In the genomic region with DNA sequence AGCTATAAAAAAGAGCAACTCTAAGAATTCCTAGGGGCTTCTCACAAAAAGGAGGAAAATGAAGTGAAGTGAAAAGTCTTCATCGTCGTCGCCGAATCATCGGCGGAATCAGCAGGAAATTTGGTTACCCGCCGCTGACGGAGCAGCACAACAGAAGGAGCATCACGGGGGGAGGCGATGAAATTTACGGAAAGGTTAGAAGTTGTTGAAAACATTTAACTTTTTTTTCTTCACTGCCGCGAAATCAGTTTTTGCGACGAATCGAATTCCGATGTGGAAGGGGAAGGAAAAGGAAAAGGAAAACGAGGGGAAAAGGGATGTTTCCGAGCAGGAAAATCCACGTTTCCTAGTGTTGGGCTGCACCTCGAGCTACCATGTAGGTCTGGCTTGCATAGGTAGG, we compare ENCODE assay signal across 7 worm cellular contexts.
A peak's percentile ranks its signal among the peaks of the same experiment; 100 is the strongest.
TF ChIP-seq lines count a peak whose summit lies in the region.

No protein-coding gene starts in this region.

TF ChIP-seq in whole organism, L1 larva, 84 proteins besides CTCF, POLR2A, EP300 and RAD21:
- TF ChIP-seq ces-1 (GFP tag; optimal IDR thresholded peaks at IDR 0.05; lab: Kevin White, UChicago), result no peak
- TF ChIP-seq mdl-1 (tag; optimal IDR thresholded peaks at IDR 0.05; lab: Kevin White, UChicago), result no peak
- no peak for TF ChIP-seq ztf-11 (tag; optimal IDR thresholded peaks at IDR 0.05; lab: Kevin White, UChicago)
- peak; percentile 31 for TF ChIP-seq irx-1 (tag; optimal IDR thresholded peaks at IDR 0.05; lab: Kevin White, UChicago)
- TF ChIP-seq ets-5 (GFP tag; IDR thresholded peaks at IDR 0.05; lab: Robert Waterston, UW), result no peak
- TF ChIP-seq nhr-77 (tag; optimal IDR thresholded peaks at IDR 0.05; lab: Kevin White, UChicago), result no peak
- TF ChIP-seq lin-14 (GFP tag; optimal IDR thresholded peaks at IDR 0.05; lab: Kevin White, UChicago), result peak; percentile 74
- TF ChIP-seq fkh-4 (tag; optimal IDR thresholded peaks at IDR 0.05; lab: Kevin White, UChicago; ENCODE audit: borderline replicate concordance), result no peak
- peak; percentile 4 for TF ChIP-seq nhr-47 (tag; optimal IDR thresholded peaks at IDR 0.05; lab: Kevin White, UChicago)
- peak; percentile 98 for TF ChIP-seq fkh-10 (GFP tag; optimal IDR thresholded peaks at IDR 0.05; lab: Kevin White, UChicago)
- TF ChIP-seq nhr-71 (tag; optimal IDR thresholded peaks at IDR 0.05; lab: Kevin White, UChicago), result peak; percentile 9
TF ChIP-seq in whole organism, L1 larva: peak in this region for 5.

TF ChIP-seq in whole organism, L2 larva, 48 proteins besides CTCF, POLR2A, EP300 and RAD21 (continues in another document):
- TF ChIP-seq nhr-6 (tag; optimal IDR thresholded peaks at IDR 0.05; lab: Kevin White, UChicago), result no peak
- TF ChIP-seq ama-1 (optimal IDR thresholded peaks at IDR 0.05; lab: Kevin White, UChicago), result no peak
- TF ChIP-seq sma-3 (GFP tag; optimal IDR thresholded peaks at IDR 0.05; lab: Kevin White, UChicago), result no peak
- TF ChIP-seq ztf-1 (GFP tag; conservative IDR thresholded peaks at IDR 0.05; lab: Robert Waterston, UW), result no peak
- no peak for TF ChIP-seq sem-4 (tag; optimal IDR thresholded peaks at IDR 0.05; lab: Kevin White, UChicago)
- TF ChIP-seq egl-27 (tag; optimal IDR thresholded peaks at IDR 0.05; lab: Kevin White, UChicago), result peak; percentile 3
- TF ChIP-seq blmp-1 (tag; optimal IDR thresholded peaks at IDR 0.05; lab: Kevin White, UChicago; ENCODE audit: insufficient read depth), result no peak
- no peak for TF ChIP-seq elt-3 (tag; optimal IDR thresholded peaks at IDR 0.05; lab: Kevin White, UChicago)
- TF ChIP-seq nhr-12 (tag; optimal IDR thresholded peaks at IDR 0.05; lab: Kevin White, UChicago), result no peak
- no peak for TF ChIP-seq unc-62 (GFP tag; optimal IDR thresholded peaks at IDR 0.05; lab: Kevin White, UChicago)
- no peak for TF ChIP-seq zag-1 (tag; optimal IDR thresholded peaks at IDR 0.05; lab: Kevin White, UChicago)
- TF ChIP-seq sma-9 (GFP tag; optimal IDR thresholded peaks at IDR 0.05; lab: Kevin White, UChicago), result peak; percentile 32
- no peak for TF ChIP-seq sma-9 (tag; optimal IDR thresholded peaks at IDR 0.05; lab: Kevin White, UChicago)

TF ChIP-seq in whole organism, L3 larva, 47 proteins besides CTCF, POLR2A, EP300 and RAD21:
- TF ChIP-seq jun-1 (tag; optimal IDR thresholded peaks at IDR 0.05; lab: Kevin White, UChicago), result no peak
- TF ChIP-seq fkh-10 (GFP tag; optimal IDR thresholded peaks at IDR 0.05; lab: Kevin White, UChicago), result peak; percentile 96
- no peak for TF ChIP-seq nhr-43 (tag; optimal IDR thresholded peaks at IDR 0.05; lab: Kevin White, UChicago; ENCODE audit: poor library complexity, severe bottlenecking)
- no peak for TF ChIP-seq ztf-11 (tag; optimal IDR thresholded peaks at IDR 0.05; lab: Kevin White, UChicago)
- TF ChIP-seq tbx-2 (tag; optimal IDR thresholded peaks at IDR 0.05; lab: Kevin White, UChicago), result peak; percentile 1
- no peak for TF ChIP-seq fos-1 (tag; optimal IDR thresholded peaks at IDR 0.05; lab: Kevin White, UChicago)
- no peak for TF ChIP-seq fkh-2 (tag; optimal IDR thresholded peaks at IDR 0.05; lab: Kevin White, UChicago)
- TF ChIP-seq R02D3.7 (tag; optimal IDR thresholded peaks at IDR 0.05; lab: Kevin White, UChicago), result no peak
- TF ChIP-seq elt-3 (tag; optimal IDR thresholded peaks at IDR 0.05; lab: Kevin White, UChicago), result no peak

TF ChIP-seq in whole organism, L4 larva, 104 proteins besides CTCF, POLR2A, EP300 and RAD21 (continues in another document):
- no peak for TF ChIP-seq mxl-2 (GFP tag; conservative IDR thresholded peaks at IDR 0.05; lab: Robert Waterston, UW)
- no peak for TF ChIP-seq duxl-1 (tag; optimal IDR thresholded peaks at IDR 0.05; lab: Kevin White, UChicago; ENCODE audit: poor library complexity)
- no peak for TF ChIP-seq dpl-1 (GFP tag; optimal IDR thresholded peaks at IDR 0.05; lab: Kevin White, UChicago)
- TF ChIP-seq ctbp-1 (GFP tag; IDR thresholded peaks at IDR 0.05; lab: Robert Waterston, UW), result peak; percentile 63; the same call in 1 of the 2 replicates
- no peak for TF ChIP-seq zip-11 (GFP tag; IDR thresholded peaks at IDR 0.05; lab: Robert Waterston, UW)
- TF ChIP-seq unc-130 (GFP tag; optimal IDR thresholded peaks at IDR 0.05; lab: Kevin White, UChicago), result no peak
- no peak for TF ChIP-seq fos-1 (tag; optimal IDR thresholded peaks at IDR 0.05; lab: Kevin White, UChicago)
- no peak for TF ChIP-seq ztf-11 (tag; optimal IDR thresholded peaks at IDR 0.05; lab: Kevin White, UChicago)
- no peak for TF ChIP-seq T20F7.1 (GFP tag; optimal IDR thresholded peaks at IDR 0.05; lab: Kevin White, UChicago)
- TF ChIP-seq lin-13 (GFP tag; optimal IDR thresholded peaks at IDR 0.05; lab: Kevin White, UChicago), result no peak
- peak; percentile 22 for TF ChIP-seq ces-1 (GFP tag; optimal IDR thresholded peaks at IDR 0.05; lab: Kevin White, UChicago)
- no peak for TF ChIP-seq sdz-12 (GFP tag; optimal IDR thresholded peaks at IDR 0.05; lab: Kevin White, UChicago)
- no peak for TF ChIP-seq gei-8 (GFP tag; optimal IDR thresholded peaks at IDR 0.05; lab: Kevin White, UChicago)
- no peak for TF ChIP-seq F26F4.8 (GFP tag; conservative IDR thresholded peaks at IDR 0.05; lab: Robert Waterston, UW)
- no peak for TF ChIP-seq tra-1 (GFP tag; IDR thresholded peaks at IDR 0.05; lab: Robert Waterston, UW)

TF ChIP-seq in whole organism, late embryonic, 69 proteins besides CTCF, POLR2A, EP300 and RAD21:
- TF ChIP-seq nfya-1 (tag; optimal IDR thresholded peaks at IDR 0.05; lab: Kevin White, UChicago), result no peak
- TF ChIP-seq fkh-10 (GFP tag; optimal IDR thresholded peaks at IDR 0.05; lab: Kevin White, UChicago), result peak; percentile 69
- peak; percentile 95 for TF ChIP-seq unc-42 (tag; optimal IDR thresholded peaks at IDR 0.05; lab: Kevin White, UChicago)

TF ChIP-seq in whole organism, mixed stage, embryonic, 35 proteins besides CTCF, POLR2A, EP300 and RAD21:
- TF ChIP-seq ces-1 (GFP tag; optimal IDR thresholded peaks at IDR 0.05; lab: Kevin White, UChicago) (peak; percentile 80), flh-1 (GFP tag; optimal IDR thresholded peaks at IDR 0.05; lab: Kevin White, UChicago) (no peak), sptf-1 (tag; optimal IDR thresholded peaks at IDR 0.05; lab: Kevin White, UChicago) (peak; percentile 1)

TF ChIP-seq in whole organism, young adult, 124 proteins besides CTCF, POLR2A, EP300 and RAD21:
- TF ChIP-seq ceh-91 (GFP tag; IDR thresholded peaks at IDR 0.05; lab: Robert Waterston, UW), result no peak
- peak; percentile 57 for TF ChIP-seq zfh-2 (GFP tag; conservative IDR thresholded peaks at IDR 0.05; lab: Robert Waterston, UW)
TF ChIP-seq in whole organism, young adult: peak in this region for 1.
